Worm (Caenorhabditis elegans) whole organism, young adult: ENCODE data around the gene mog-4.

Experiments used
- C06A6.2 ChIP-seq: fragments of 200-800 bp; sonication (Bioruptor generic); conservative IDR thresholded peaks from 2 replicates; pipeline ENCODE4 v1.3.6; 2022; ENCODE audit warnings: missing genetic modification characterization, missing compliant biosample characterization
- F33H1.4 ChIP-seq: fragments of 200-800 bp; sonication (Bioruptor generic); IDR thresholded peaks from 2 replicates; pipeline ENCODE4 v1.3.6; 2022; ENCODE audit warnings: missing genetic modification reagents, missing genetic modification characterization, missing compliant biosample characterization
- F52B5.7 ChIP-seq: sonication (generic microtip); optimal IDR thresholded peaks from 2 replicates; lab custom pipeline; 2016; ENCODE audit warnings: mild to moderate bottlenecking, missing genetic modification characterization, missing compliant biosample characterization
- F55B11.4 ChIP-seq: sonication (generic microtip); optimal IDR thresholded peaks from 2 replicates; lab custom pipeline; 2016; ENCODE audit warnings: missing compliant biosample characterization, missing genetic modification characterization, borderline replicate concordance; ENCODE audit not compliant: insufficient read depth
- F57A8.1 ChIP-seq: fragments of 200-800 bp; sonication (Bioruptor generic); optimal IDR thresholded peaks from 2 replicates; lab custom pipeline; 2018; ENCODE audit warnings: mild to moderate bottlenecking, missing genetic modification characterization, moderate library complexity, missing compliant biosample characterization
- Y67H2A.10 ChIP-seq: fragments of 200-800 bp; sonication (Bioruptor generic); conservative IDR thresholded peaks from 2 replicates; pipeline ENCODE4 v1.3.6; 2022; ENCODE audit warnings: missing genetic modification reagents, missing genetic modification characterization, missing compliant biosample characterization
- bed-2 ChIP-seq: fragments of 200-800 bp; sonication (Bioruptor generic); IDR thresholded peaks from 2 replicates; pipeline ENCODE4 v1.3.6; 2022; ENCODE audit warnings: missing genetic modification reagents, missing genetic modification characterization, missing compliant biosample characterization
- cebp-1 ChIP-seq, 2 experiments: fragments of 200-800 bp in 1 of 2; sonication (Bioruptor generic) in 1 of 2; sonication (generic microtip) in 1 of 2; IDR thresholded peaks in 1 of 2; optimal IDR thresholded peaks in 1 of 2; 2 replicates each; pipeline versions ENCODE4 v1.3.6 to Lab custom; 2017 to 2022; ENCODE audit warnings: missing compliant biosample characterization in 2 of 2, missing genetic modification characterization in 2 of 2, mild to moderate bottlenecking in 1 of 2, missing genetic modification reagents in 1 of 2, moderate library complexity in 1 of 2
- cebp-2 ChIP-seq: fragments of 200-800 bp; sonication (Bioruptor generic); IDR thresholded peaks from 2 replicates; pipeline ENCODE4 v1.3.6; 2022; ENCODE audit warnings: missing genetic modification characterization, missing compliant biosample characterization
- chd-7 ChIP-seq: sonication (generic microtip); optimal IDR thresholded peaks from 2 replicates; lab custom pipeline; 2016; ENCODE audit warnings: mild to moderate bottlenecking, missing genetic modification characterization, moderate library complexity, missing compliant biosample characterization
- dox-1 ChIP-seq: fragments of 200-800 bp; sonication (Bioruptor generic); IDR thresholded peaks from 2 replicates; pipeline ENCODE4 v1.3.6; 2022; ENCODE audit warnings: missing genetic modification reagents, missing genetic modification characterization, missing compliant biosample characterization
- dpl-1 ChIP-seq: fragments of 150-350 bp; optimal IDR thresholded peaks from 2 replicates; lab custom pipeline; 2014; ENCODE audit warnings: missing biosample characterization, missing genetic modification reagents, missing genetic modification characterization
- fkh-3 ChIP-seq: sonication (generic microtip); optimal IDR thresholded peaks from 2 replicates; lab custom pipeline; 2016; ENCODE audit warnings: mild to moderate bottlenecking, missing genetic modification characterization, missing compliant biosample characterization
- him-1 ChIP-seq: sonication (generic microtip); optimal IDR thresholded peaks from 2 replicates; lab custom pipeline; 2016; ENCODE audit warnings: missing genotype, missing genetic modification reagents, missing genetic modification characterization, missing compliant biosample characterization
- hlh-12 ChIP-seq: sonication (generic microtip); optimal IDR thresholded peaks from 2 replicates; lab custom pipeline; 2016; ENCODE audit warnings: missing genetic modification characterization, missing compliant biosample characterization
- hmg-20 ChIP-seq: fragments of 200-800 bp; sonication (Bioruptor generic); IDR thresholded peaks from 2 replicates; pipeline ENCODE4 v1.3.6; 2022; ENCODE audit warnings: missing genetic modification reagents, missing genetic modification characterization, missing compliant biosample characterization
- hrde-1 ChIP-seq: sonication (generic microtip); optimal IDR thresholded peaks from 2 replicates; lab custom pipeline; 2016; ENCODE audit warnings: missing genetic modification characterization, mild to moderate bottlenecking, missing compliant biosample characterization, moderate library complexity, missing genotype, missing genetic modification reagents, borderline replicate concordance
- lin-26 ChIP-seq: fragments of 200-800 bp; sonication (Bioruptor generic); IDR thresholded peaks from 2 replicates; pipeline ENCODE4 v1.3.6; 2022; ENCODE audit warnings: missing genetic modification reagents, missing genetic modification characterization, missing compliant biosample characterization
- lir-1 ChIP-seq: fragments of 200-800 bp; sonication (Bioruptor generic); conservative IDR thresholded peaks from 2 replicates; pipeline ENCODE4 v1.3.6; 2022; ENCODE audit warnings: missing genetic modification reagents, missing genetic modification characterization, missing compliant biosample characterization
- mcd-1 ChIP-seq: fragments of 200-800 bp; sonication (Bioruptor generic); IDR thresholded peaks from 2 replicates; pipeline ENCODE4 v1.3.6; 2022; ENCODE audit warnings: missing genetic modification reagents, missing genetic modification characterization, missing compliant biosample characterization
- mes-4 ChIP-seq: sonication (generic microtip); optimal IDR thresholded peaks from 2 replicates; lab custom pipeline; 2016; ENCODE audit warnings: missing genotype, missing genetic modification characterization, missing compliant biosample characterization
- nfya-1 ChIP-seq: sonication (generic microtip); optimal IDR thresholded peaks from 2 replicates; lab custom pipeline; 2017; ENCODE audit warnings: antibody characterized with exemption, missing compliant biosample characterization, missing genetic modification characterization, borderline replicate concordance; ENCODE audit not compliant: insufficient read depth
- nfya-2 ChIP-seq: fragments of 200-800 bp; sonication (Bioruptor generic); IDR thresholded peaks from 2 replicates; pipeline ENCODE4 v1.3.6; 2022; ENCODE audit warnings: missing genetic modification reagents, missing genetic modification characterization, missing compliant biosample characterization
- nhr-90 ChIP-seq: sonication (generic microtip); optimal IDR thresholded peaks from 2 replicates; lab custom pipeline; 2016; ENCODE audit warnings: missing genotype, mild to moderate bottlenecking, missing genetic modification characterization, missing compliant biosample characterization
- pha-4 ChIP-seq: fragments of 150-350 bp; sonication (generic microtip); optimal IDR thresholded peaks from 2 replicates; lab custom pipeline; 2014; ENCODE audit warnings: missing biosample characterization, missing genetic modification reagents, missing genetic modification characterization
- rec-8 ChIP-seq, 2 experiments: sonication (generic microtip); optimal IDR thresholded peaks; 2 replicates each; lab custom pipeline; 2016; ENCODE audit warnings: mild to moderate bottlenecking in 2 of 2, missing genetic modification characterization in 2 of 2, missing genetic modification reagents in 2 of 2, missing genotype in 2 of 2, missing biosample characterization in 1 of 2, missing compliant biosample characterization in 1 of 2, moderate library complexity in 1 of 2
- repo-1 ChIP-seq: sonication (generic microtip); optimal IDR thresholded peaks from 2 replicates; lab custom pipeline; 2017; ENCODE audit warnings: mild to moderate bottlenecking, missing genetic modification characterization, missing compliant biosample characterization
- rpc-1 ChIP-seq, 2 experiments: fragments of 150-350 bp in 1 of 2; sonication (generic microtip) in 1 of 2; optimal IDR thresholded peaks; 2 replicates each; lab custom pipeline; 2014 to 2018; ENCODE audit warnings: missing biosample characterization in 1 of 2, missing genetic modification characterization in 1 of 2, missing genetic modification reagents in 1 of 2, missing genotype in 1 of 2
- snpc-1.3 ChIP-seq: sonication (generic microtip); optimal IDR thresholded peaks from 2 replicates; lab custom pipeline; 2017; ENCODE audit warnings: missing genetic modification characterization, mild to moderate bottlenecking, missing compliant biosample characterization, antibody characterized with exemption, moderate library complexity, missing genotype, missing genetic modification reagents; ENCODE audit not compliant: insufficient read depth
- xnd-1 ChIP-seq: sonication (generic microtip); optimal IDR thresholded peaks from 2 replicates; lab custom pipeline; 2016; ENCODE audit warnings: missing genotype, missing genetic modification reagents, missing genetic modification characterization, missing compliant biosample characterization
- zfh-2 ChIP-seq: fragments of 200-800 bp; sonication (Bioruptor generic); conservative IDR thresholded peaks from 2 replicates; pipeline ENCODE4 v1.3.6; 2022; ENCODE audit warnings: missing genetic modification reagents, missing genetic modification characterization, missing compliant biosample characterization
- ztf-22 ChIP-seq: fragments of 200-800 bp; sonication (Bioruptor generic); optimal IDR thresholded peaks from 2 replicates; lab custom pipeline; 2018; ENCODE audit warnings: mild to moderate bottlenecking, missing genetic modification characterization, moderate library complexity, missing compliant biosample characterization
- ztf-25 ChIP-seq: fragments of 200-800 bp; sonication (Bioruptor generic); IDR thresholded peaks from 2 replicates; pipeline ENCODE4 v1.3.6; 2022; ENCODE audit warnings: missing genetic modification reagents, missing genetic modification characterization, missing compliant biosample characterization
- ztf-3 ChIP-seq: fragments of 200-800 bp; sonication (Bioruptor generic); optimal IDR thresholded peaks from 2 replicates; lab custom pipeline; 2018; ENCODE audit warnings: mild to moderate bottlenecking, missing genetic modification characterization, missing compliant biosample characterization

The mog-4 gene

ce11 chrII:14548691-14549090, 12.7 kb downstream of the mog-4 start, which contains the start of gene gcy-29:
TSS of gene gcy-29 (minus strand) at chrII:14548791.
- TF ChIP-seq rpc-1 (optimal IDR thresholded peaks at IDR 0.05; lab: Kevin White, UChicago) = no peak
- TF ChIP-seq rpc-1 (tag; optimal IDR thresholded peaks at IDR 0.05; lab: Kevin White, UChicago) = no peak
- no peak for TF ChIP-seq pha-4 (tag; lab: Kevin White, UChicago)
- no peak for TF ChIP-seq dox-1 (GFP tag; lab: Robert Waterston, UW)
- TF ChIP-seq zfh-2 (GFP tag; lab: Robert Waterston, UW) = no peak
- no peak for TF ChIP-seq hmg-20 (GFP tag; lab: Robert Waterston, UW)
- no peak for TF ChIP-seq fkh-3
- no peak for TF ChIP-seq ztf-22
- TF ChIP-seq mes-4 (tag; lab: Kevin White, UChicago) = no peak
- no peak for TF ChIP-seq rec-8 (tag; optimal IDR thresholded peaks at IDR 0.05; lab: Kevin White, UChicago)
- TF ChIP-seq cebp-2 = no peak
- TF ChIP-seq snpc-1.3 (tag; lab: Kevin White, UChicago) = no peak
- no peak for TF ChIP-seq cebp-1 (GFP tag; IDR thresholded peaks at IDR 0.05; lab: Robert Waterston, UW)
- no peak for TF ChIP-seq cebp-1 (tag; optimal IDR thresholded peaks at IDR 0.05; lab: Kevin White, UChicago)
- no peak for TF ChIP-seq him-1 (tag; lab: Kevin White, UChicago)

ce11 chrII:14540551-14540950, 20.8 kb downstream of the mog-4 start:
- no peak for TF ChIP-seq hlh-12 (tag; lab: Kevin White, UChicago)
- TF ChIP-seq F33H1.4 (GFP tag; lab: Robert Waterston, UW) = no peak
- no peak for TF ChIP-seq xnd-1 (tag; lab: Kevin White, UChicago)
- no peak for TF ChIP-seq F52B5.7 (tag; lab: Kevin White, UChicago)
- no peak for TF ChIP-seq repo-1 (tag; lab: Kevin White, UChicago)
- no peak for TF ChIP-seq nhr-90
- TF ChIP-seq C06A6.2 (GFP tag; lab: Robert Waterston, UW) = no peak
- no peak for TF ChIP-seq ztf-25
- no peak for TF ChIP-seq chd-7 (tag; lab: Kevin White, UChicago)
- no peak for TF ChIP-seq fkh-3
- no peak for TF ChIP-seq ztf-3
- TF ChIP-seq nfya-2 (GFP tag; lab: Robert Waterston, UW) = no peak

- TF ChIP-seq F57A8.1 (GFP tag; lab: Kevin White, UChicago) (no peak), hrde-1 (tag; lab: Kevin White, UChicago) (no peak), C06A6.2 (GFP tag; lab: Robert Waterston, UW) (no peak), Y67H2A.10 (GFP tag; lab: Robert Waterston, UW) (no peak), rpc-1 (optimal IDR thresholded peaks at IDR 0.05; lab: Kevin White, UChicago) (no peak), rpc-1 (tag; optimal IDR thresholded peaks at IDR 0.05; lab: Kevin White, UChicago) (no peak), lin-26 (GFP tag; lab: Robert Waterston, UW) (no peak), dpl-1 (GFP tag; lab: Kevin White, UChicago) (no peak), rec-8 (tag; optimal IDR thresholded peaks at IDR 0.05; lab: Kevin White, UChicago) (no peak), cebp-1 (GFP tag; IDR thresholded peaks at IDR 0.05; lab: Robert Waterston, UW) (no peak), cebp-1 (tag; optimal IDR thresholded peaks at IDR 0.05; lab: Kevin White, UChicago) (no peak), mcd-1 (GFP tag; lab: Robert Waterston, UW) (no peak), bed-2 (GFP tag; lab: Robert Waterston, UW) (no peak), nfya-1 (tag; lab: Kevin White, UChicago) (no peak), lir-1 (no peak), chd-7 (tag; lab: Kevin White, UChicago) (no peak), F33H1.4 (GFP tag; lab: Robert Waterston, UW) (no peak), mes-4 (tag; lab: Kevin White, UChicago) (no peak), F55B11.4 (tag; lab: Kevin White, UChicago) (no peak)
Observed at ce11 chrII:14537728-14538127, 23.7 kb downstream of the mog-4 start, which contains the start of the genes clec-147 and C04H5.7. TSS of gene clec-147 (minus strand) at chrII:14537828. TSS of gene C04H5.7 (plus strand) at chrII:14537946.
